Fruit fly (Drosophila melanogaster) whole organism, embryonic: Measurements from ENCODE around the gene CG15515.

Source experiments
- Atf6 ChIP-seq: fragments of 200-800 bp; sonication (Bioruptor generic); IDR thresholded peaks from 2 replicates; pipeline ENCODE4 v1.3.6; 2022; ENCODE audit warnings: missing biosample characterization, missing genetic modification characterization
- BEAF-32 ChIP-seq: fragments of 200-800 bp; sonication (Bioruptor generic); optimal IDR thresholded peaks from 3 replicates; lab custom pipeline; 2017; ENCODE audit warnings: missing biosample characterization, missing genetic modification characterization, mild to moderate bottlenecking, moderate library complexity, missing genetic modification reagents
- BtbVII ChIP-seq: fragments of 200-800 bp; sonication (Bioruptor generic); optimal IDR thresholded peaks from 3 replicates; lab custom pipeline; 2017; ENCODE audit warnings: missing biosample characterization, mild to moderate bottlenecking, missing genetic modification characterization
- CG1024 ChIP-seq: fragments of 200-800 bp; sonication (Bioruptor generic); IDR thresholded peaks from 2 replicates; pipeline ENCODE4 v1.3.6; 2022; ENCODE audit warnings: missing biosample characterization, missing genetic modification characterization
- CG11696 ChIP-seq: fragments of 200-800 bp; sonication (Bioruptor generic); IDR thresholded peaks from 2 replicates; pipeline ENCODE4 v1.3.6; 2022; ENCODE audit warnings: missing biosample characterization, missing genetic modification characterization
- CG12071 ChIP-seq: fragments of 200-800 bp; sonication (Bioruptor generic); optimal IDR thresholded peaks from 3 replicates; lab custom pipeline; 2018; ENCODE audit warnings: missing biosample characterization, mild to moderate bottlenecking, missing genetic modification characterization
- CG13296 ChIP-seq: fragments of 200-800 bp; sonication (Bioruptor generic); optimal IDR thresholded peaks from 3 replicates; lab custom pipeline; 2018; ENCODE audit warnings: missing biosample characterization, mild to moderate bottlenecking, missing genetic modification characterization
- CG13894 ChIP-seq: fragments of 200-800 bp; sonication (Bioruptor generic); optimal IDR thresholded peaks from 3 replicates; lab custom pipeline; 2018; ENCODE audit warnings: missing biosample characterization, mild to moderate bottlenecking, missing genetic modification characterization, moderate library complexity
- CG14667 ChIP-seq: fragments of 200-800 bp; sonication (Bioruptor generic); IDR thresholded peaks from 2 replicates; pipeline ENCODE4 v1.3.6; 2022; ENCODE audit warnings: missing biosample characterization, missing genetic modification characterization
- CG16779 ChIP-seq: fragments of 200-800 bp; sonication (Bioruptor generic); IDR thresholded peaks from 2 replicates; pipeline ENCODE4 v1.3.6; 2022; ENCODE audit warnings: missing biosample characterization, missing genetic modification characterization
- CG18599 ChIP-seq: fragments of 200-800 bp; sonication (Bioruptor generic); optimal IDR thresholded peaks from 3 replicates; lab custom pipeline; 2017; ENCODE audit warnings: missing biosample characterization, missing genetic modification characterization, mild to moderate bottlenecking, moderate library complexity, missing genetic modification reagents
- CG2678 ChIP-seq: fragments of 200-800 bp; sonication (Bioruptor generic); optimal IDR thresholded peaks from 3 replicates; lab custom pipeline; 2019; ENCODE audit warnings: missing biosample characterization, mild to moderate bottlenecking, missing genetic modification characterization, moderate library complexity
- CG31224 ChIP-seq: fragments of 200-800 bp; sonication (Bioruptor generic); IDR thresholded peaks from 2 replicates; pipeline ENCODE4 v1.3.6; 2022; ENCODE audit warnings: missing biosample characterization, missing genetic modification characterization
- CG31365 ChIP-seq: fragments of 200-800 bp; sonication (Bioruptor generic); optimal IDR thresholded peaks from 2 replicates; lab custom pipeline; 2018; ENCODE audit warnings: missing biosample characterization, mild to moderate bottlenecking, missing genetic modification characterization
- CG32532 ChIP-seq: fragments of 200-800 bp; sonication (Bioruptor generic); IDR thresholded peaks from 2 replicates; pipeline ENCODE4 v1.3.6; 2022; ENCODE audit warnings: missing biosample characterization, missing genetic modification characterization
- CG3281 ChIP-seq: fragments of 200-800 bp; sonication (Bioruptor generic); optimal IDR thresholded peaks from 3 replicates; lab custom pipeline; 2017; ENCODE audit warnings: missing biosample characterization, mild to moderate bottlenecking, missing genetic modification characterization
- CG33213 ChIP-seq: fragments of 200-800 bp; sonication (Bioruptor generic); optimal IDR thresholded peaks from 3 replicates; lab custom pipeline; 2016; ENCODE audit warnings: missing biosample characterization, missing genetic modification characterization
- CG6791 ChIP-seq: fragments of 200-800 bp; sonication (Bioruptor generic); IDR thresholded peaks from 3 replicates; pipeline ENCODE4 v1.3.6; 2022; ENCODE audit warnings: missing biosample characterization, missing genetic modification characterization; ENCODE audit not compliant: partially characterized antibody
- CG6854 ChIP-seq: fragments of 200-800 bp; sonication (Bioruptor generic); optimal IDR thresholded peaks from 3 replicates; lab custom pipeline; 2017; ENCODE audit warnings: missing biosample characterization, mild to moderate bottlenecking, missing genetic modification characterization
- CG8944 ChIP-seq: fragments of 200-800 bp; sonication (Bioruptor generic); optimal IDR thresholded peaks from 3 replicates; lab custom pipeline; 2016; ENCODE audit warnings: missing biosample characterization, missing genetic modification characterization
- Dref ChIP-seq: fragments of 200-800 bp; sonication (Bioruptor generic); IDR thresholded peaks from 2 replicates; pipeline ENCODE4 v1.3.6; 2022; ENCODE audit warnings: missing biosample characterization, missing genetic modification characterization
- Eip74EF ChIP-seq, 2 experiments: fragments of 200-800 bp in 1 of 2; fragments of >200 bp in 1 of 2; sonication (Bioruptor generic) in 1 of 2; optimal IDR thresholded peaks; 2 replicates each; lab custom pipeline; 2017 to 2019; ENCODE audit warnings: missing biosample characterization in 2 of 2, missing genetic modification characterization in 2 of 2, mild to moderate bottlenecking in 1 of 2, moderate library complexity in 1 of 2
- Fer1 ChIP-seq: fragments of 200-800 bp; sonication (Bioruptor generic); optimal IDR thresholded peaks from 2 replicates; lab custom pipeline; 2017; ENCODE audit warnings: missing biosample characterization, mild to moderate bottlenecking, missing genetic modification characterization
- H2.0 ChIP-seq: fragments of 200-800 bp; sonication (Bioruptor generic); IDR thresholded peaks from 2 replicates; pipeline ENCODE4 v1.3.6; 2022; ENCODE audit warnings: missing biosample characterization, missing genetic modification characterization
- HHEX ChIP-seq: fragments of 200-800 bp; sonication (Bioruptor generic); optimal IDR thresholded peaks from 3 replicates; lab custom pipeline; 2017; ENCODE audit warnings: missing biosample characterization, mild to moderate bottlenecking, missing genetic modification characterization, missing genetic modification reagents
- HLH54F ChIP-seq: fragments of 200-800 bp; sonication (Bioruptor generic); optimal IDR thresholded peaks from 3 replicates; lab custom pipeline; 2016; ENCODE audit warnings: missing biosample characterization, missing genetic modification characterization
- Hand ChIP-seq: fragments of 200-800 bp; sonication (Bioruptor generic); optimal IDR thresholded peaks from 2 replicates; lab custom pipeline; 2017; ENCODE audit warnings: mild to moderate bottlenecking, missing biosample characterization, missing genetic modification reagents, missing genetic modification characterization
- Hmr ChIP-seq: fragments of 200-800 bp; sonication (Bioruptor generic); optimal IDR thresholded peaks from 3 replicates; lab custom pipeline; 2017; ENCODE audit warnings: mild to moderate bottlenecking, missing biosample characterization, missing genetic modification reagents, missing genetic modification characterization
- Lpt ChIP-seq: fragments of >200 bp; optimal IDR thresholded peaks from 2 replicates; lab custom pipeline; 2018; ENCODE audit warnings: missing biosample characterization, missing genetic modification characterization
- Med ChIP-seq: fragments of 200-800 bp; sonication (Bioruptor generic); peaks from one replicate; lab custom pipeline; 2016; ENCODE audit warnings: missing biosample characterization, missing genetic modification characterization, mild to moderate bottlenecking, inconsistent platforms, moderate library complexity
- Meics ChIP-seq: fragments of 200-800 bp; sonication (Bioruptor generic); optimal IDR thresholded peaks from 2 replicates; lab custom pipeline; 2017; ENCODE audit warnings: missing biosample characterization, mild to moderate bottlenecking, missing genetic modification characterization
- NFAT ChIP-seq: fragments of 200-800 bp; sonication (Bioruptor generic); IDR thresholded peaks from 2 replicates; pipeline ENCODE4 v1.3.6; 2022; ENCODE audit warnings: missing biosample characterization, missing genetic modification characterization
- Rfx ChIP-seq: fragments of 200-800 bp; sonication (Bioruptor generic); IDR thresholded peaks from 2 replicates; pipeline ENCODE4 v1.3.6; 2022; ENCODE audit warnings: missing biosample characterization, missing genetic modification characterization
- Side ChIP-seq: fragments of 200-800 bp; sonication (Bioruptor generic); optimal IDR thresholded peaks from 2 replicates; lab custom pipeline; 2016; ENCODE audit warnings: missing biosample characterization, missing genetic modification characterization
- caup ChIP-seq: fragments of 200-800 bp; sonication (Bioruptor generic); optimal IDR thresholded peaks from 3 replicates; lab custom pipeline; 2017; ENCODE audit warnings: missing biosample characterization, mild to moderate bottlenecking, missing genetic modification characterization, moderate library complexity; ENCODE audit not compliant: severe bottlenecking
- chinmo ChIP-seq: fragments of 200-800 bp; sonication (Bioruptor generic); IDR thresholded peaks from 4 replicates; pipeline ENCODE4 v1.3.6; 2022; ENCODE audit warnings: missing biosample characterization, missing genetic modification characterization; ENCODE audit not compliant: partially characterized antibody
- disco-r ChIP-seq: fragments of 200-800 bp; sonication (Bioruptor generic); optimal IDR thresholded peaks from 2 replicates; lab custom pipeline; 2016; ENCODE audit warnings: missing biosample characterization, missing genetic modification characterization
- dysf ChIP-seq: fragments of 200-800 bp; sonication (Bioruptor generic); IDR thresholded peaks from 3 replicates; pipeline ENCODE4 v1.3.6; 2022; ENCODE audit warnings: missing biosample characterization, missing genetic modification characterization
- gce ChIP-seq: fragments of 200-800 bp; sonication (Bioruptor generic); IDR thresholded peaks from 3 replicates; pipeline ENCODE4 v1.3.6; 2022; ENCODE audit warnings: missing biosample characterization, missing genetic modification characterization
- jumu ChIP-seq: fragments of 200-800 bp; sonication (Bioruptor generic); optimal IDR thresholded peaks from 3 replicates; lab custom pipeline; 2016; ENCODE audit warnings: missing biosample characterization, missing genetic modification characterization
- lab ChIP-seq: fragments of 200-800 bp; sonication (Bioruptor generic); optimal IDR thresholded peaks from 3 replicates; lab custom pipeline; 2017; ENCODE audit warnings: missing biosample characterization, missing genetic modification characterization, mild to moderate bottlenecking, moderate library complexity, missing genetic modification reagents
- prd ChIP-seq, 3 experiments: fragments of >200 bp in 2 of 3; fragments of 200-800 bp in 1 of 3; sonication (Bioruptor generic) in 1 of 3; optimal IDR thresholded peaks in 2 of 3; IDR thresholded peaks in 1 of 3; 2 replicates in 2 of 3; 3 replicates in 1 of 3; pipeline versions ENCODE4 v1.3.6 to Lab custom; 2017 to 2022; ENCODE audit warnings: missing biosample characterization in 1 of 3, missing genetic modification characterization in 1 of 3
- sens ChIP-seq: fragments of 200-800 bp; sonication (Bioruptor generic); peaks from one replicate; lab custom pipeline; 2016; ENCODE audit warnings: missing biosample characterization, missing genetic modification characterization
- sob ChIP-seq: fragments of 200-800 bp; sonication (Bioruptor generic); IDR thresholded peaks from 2 replicates; pipeline ENCODE4 v1.3.6; 2022; ENCODE audit warnings: missing biosample characterization, missing genetic modification characterization
- tx ChIP-seq: fragments of 200-800 bp; sonication (Bioruptor generic); optimal IDR thresholded peaks from 2 replicates; lab custom pipeline; 2016; ENCODE audit warnings: missing biosample characterization, missing genetic modification characterization
- unpg ChIP-seq: fragments of 200-800 bp; sonication (Bioruptor generic); optimal IDR thresholded peaks from 3 replicates; lab custom pipeline; 2018; ENCODE audit warnings: missing biosample characterization, mild to moderate bottlenecking, missing genetic modification characterization, moderate library complexity
- zfh1 ChIP-seq: fragments of 200-800 bp; sonication (Bioruptor generic); IDR thresholded peaks from 3 replicates; pipeline ENCODE4 v1.3.6; 2022; ENCODE audit warnings: missing biosample characterization, missing genetic modification characterization

Gene CG15515

DNA sequence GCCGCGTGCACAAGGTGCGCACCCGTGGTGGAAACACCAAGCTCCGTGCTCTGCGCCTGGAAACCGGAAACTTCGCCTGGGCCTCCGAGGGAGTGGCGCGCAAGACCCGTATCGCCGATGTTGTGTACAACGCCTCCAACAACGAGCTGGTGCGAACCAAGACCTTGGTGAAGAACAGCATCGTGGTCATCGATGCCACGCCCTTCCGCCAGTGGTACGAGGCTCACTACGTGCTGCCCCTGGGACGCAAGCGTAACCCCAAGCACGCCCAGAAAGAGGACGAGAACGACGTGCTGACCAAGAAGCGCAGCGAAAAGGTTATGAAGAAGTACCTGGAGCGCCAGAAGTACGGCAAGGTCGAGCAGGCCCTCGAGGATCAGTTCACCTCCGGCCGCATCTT lies 42.5 kb upstream of the CG15515 start:
- no peak for TF ChIP-seq CG13894 (tag; lab: Kevin White, UChicago)
- TF ChIP-seq jumu (GFP tag; lab: Kevin White, UChicago): no peak
- 0 out of 3 replicates have a peak, but pooled peaks have one; percentile 33 for TF ChIP-seq dysf (GFP tag; lab: Robert Waterston, UW)
- peak; percentile 15; the same call in 1 of the 2 replicates for TF ChIP-seq sob (GFP tag; lab: Robert Waterston, UW)
- 0 out of 4 replicates have a peak, but pooled peaks have one; percentile 22 for TF ChIP-seq chinmo (GFP tag; lab: Robert Waterston, UW)
- peak; percentile 70 for TF ChIP-seq Med
- TF ChIP-seq prd (optimal IDR thresholded peaks at IDR 0.05; lab: Kevin White, UChicago): no peak
- TF ChIP-seq prd (GFP tag; IDR thresholded peaks at IDR 0.05; lab: Robert Waterston, UW): no peak
- no peak for TF ChIP-seq CG8944 (GFP tag; lab: Kevin White, UChicago)
- TF ChIP-seq tx (GFP tag; lab: Kevin White, UChicago): no peak
- 0 out of 3 replicates have a peak, but pooled peaks have one; percentile 25 for TF ChIP-seq CG6791 (GFP tag; lab: Robert Waterston, UW)
- TF ChIP-seq CG32532 (GFP tag; lab: Robert Waterston, UW): 0 out of 2 replicates have a peak, but pooled peaks have one; percentile 11
- TF ChIP-seq Atf6: 0 out of 2 replicates have a peak, but pooled peaks have one; percentile 18
- TF ChIP-seq CG33213 (GFP tag; lab: Kevin White, UChicago): no peak
- peak; percentile 11; the same call in 1 of the 3 replicates for TF ChIP-seq zfh1 (GFP tag; lab: Robert Waterston, UW)
- peak; percentile 28; the same call in 1 of the 2 replicates for TF ChIP-seq CG16779 (GFP tag; lab: Robert Waterston, UW)

DNA sequence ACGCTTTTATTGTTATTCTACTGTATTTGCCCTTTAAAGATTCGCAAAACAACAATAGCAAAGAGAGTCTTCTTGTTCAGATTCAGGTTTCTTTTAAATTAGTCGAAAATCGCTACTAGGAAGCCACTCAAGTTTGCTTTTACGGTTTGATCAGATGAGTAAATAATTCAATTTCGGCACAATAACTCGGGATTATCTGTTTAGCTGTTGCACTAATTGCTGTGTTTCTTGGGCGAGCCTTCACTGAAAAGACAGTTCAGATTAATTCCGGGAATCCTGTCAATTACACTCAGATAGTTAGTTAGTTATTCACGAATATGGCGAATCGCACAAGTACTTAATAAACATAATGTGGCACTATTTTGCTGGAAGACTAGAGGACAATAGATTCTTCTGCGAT lies 38.6 kb upstream of the CG15515 start:
- TF ChIP-seq CG3281 (GFP tag; lab: Kevin White, UChicago) (peak; percentile 5), Eip74EF (GFP tag; optimal IDR thresholded peaks at IDR 0.05; lab: Kevin White, UChicago) (peak in 1 of 2 experiments; percentile 7), Dref (GFP tag; lab: Robert Waterston, UW) (no peak), CG12071 (GFP tag; lab: Kevin White, UChicago) (peak; percentile 12), Hmr (GFP tag; lab: Kevin White, UChicago) (peak; percentile 45), Hand (peak; percentile 31), Rfx (GFP tag; lab: Robert Waterston, UW) (no peak), CG11696 (GFP tag; lab: Robert Waterston, UW) (no peak), unpg (no peak), Side (GFP tag; lab: Kevin White, UChicago) (no peak), sens (GFP tag; lab: Kevin White, UChicago) (peak; percentile 3), Med (peak; percentile 16), CG2678 (peak; percentile 29), HHEX (GFP tag; lab: Kevin White, UChicago) (peak; percentile 15), CG13296 (GFP tag; lab: Kevin White, UChicago) (peak; percentile 14), CG1024 (GFP tag; lab: Robert Waterston, UW) (no peak), CG14667 (no peak), BtbVII (GFP tag; lab: Kevin White, UChicago) (peak; percentile 48), CG31365 (tag; lab: Kevin White, UChicago) (peak; percentile 11), H2.0 (GFP tag; lab: Robert Waterston, UW) (no peak), caup (GFP tag; lab: Kevin White, UChicago) (peak; percentile 14), CG6854 (GFP tag; lab: Kevin White, UChicago) (peak; percentile 18), Lpt (no peak), CG31224 (GFP tag; lab: Robert Waterston, UW) (no peak), BEAF-32 (GFP tag; lab: Kevin White, UChicago) (no peak), lab (GFP tag; lab: Kevin White, UChicago) (peak; percentile 43), CG18599 (GFP tag; lab: Kevin White, UChicago) (peak; percentile 60), disco-r (GFP tag; lab: Kevin White, UChicago) (no peak), HLH54F (GFP tag; lab: Kevin White, UChicago) (no peak), NFAT (no peak), Fer1 (GFP tag; lab: Kevin White, UChicago) (peak; percentile 58), gce (no peak), Meics (GFP tag; lab: Kevin White, UChicago) (peak; percentile 2)
- TF ChIP-seq, all 482 proteins: peak for 18
